Fruit fly (Drosophila melanogaster) whole organism: ENCODE results near the gene CG8852.

Experiments
- CG8478 ChIP-seq: fragments of >200 bp; optimal IDR thresholded peaks from 2 replicates; lab custom pipeline; 2018; ENCODE audit warnings: inconsistent platforms
- Dll ChIP-seq: fragments of >200 bp; optimal IDR thresholded peaks from 2 replicates; lab custom pipeline; 2017
- EcR ChIP-seq, 2 experiments: fragments of >200 bp; optimal IDR thresholded peaks; 2 replicates each; lab custom pipeline; 2017; ENCODE audit warnings: missing biosample characterization in 2 of 2, missing genetic modification characterization in 2 of 2, missing genetic modification reagents in 2 of 2
- pan ChIP-seq: fragments of >200 bp; optimal IDR thresholded peaks from 2 replicates; lab custom pipeline; 2017
- psq ChIP-seq: fragments of >200 bp; optimal IDR thresholded peaks from 2 replicates; lab custom pipeline; 2017
- usp ChIP-seq: fragments of >200 bp; optimal IDR thresholded peaks from 2 replicates; lab custom pipeline; 2017; ENCODE audit warnings: missing biosample characterization, missing genetic modification characterization, mixed read lengths

Gene CG8852

dm6 chr2L:3483672-3484071 lies 41.3 kb upstream of the CG8852 start:
- TF ChIP-seq CG8478 (no peak), usp (GFP tag; lab: Kevin White, UChicago) (no peak), psq (no peak), Dll (lab: Kevin White, UChicago) (no peak), EcR (GFP tag; optimal IDR thresholded peaks at IDR 0.05; lab: Kevin White, UChicago) (no peak), pan (lab: Kevin White, UChicago) (no peak)

dm6 chr2L:3484759-3485158 lies 40.2 kb upstream of the CG8852 start:
- TF ChIP-seq Dll (lab: Kevin White, UChicago) (no peak), EcR (GFP tag; optimal IDR thresholded peaks at IDR 0.05; lab: Kevin White, UChicago) (no peak), CG8478 (no peak), usp (GFP tag; lab: Kevin White, UChicago) (no peak), pan (lab: Kevin White, UChicago) (no peak), psq (no peak)

dm6 chr2L:3485506-3485905 lies 39.4 kb upstream of the CG8852 start:
- TF ChIP-seq pan (lab: Kevin White, UChicago): no peak
- no peak for TF ChIP-seq CG8478
- no peak for TF ChIP-seq Dll (lab: Kevin White, UChicago)

dm6 chr2L:3490971-3491370 lies 34.0 kb upstream of the CG8852 start, which contains the start of gene CG15414:
TSS of gene CG15414 (minus strand) at chr2L:3491071.
- TF ChIP-seq pan (lab: Kevin White, UChicago): no peak
- no peak for TF ChIP-seq psq
- TF ChIP-seq Dll (lab: Kevin White, UChicago): no peak
- no peak for TF ChIP-seq EcR (GFP tag; optimal IDR thresholded peaks at IDR 0.05; lab: Kevin White, UChicago)
- TF ChIP-seq CG8478: no peak
- TF ChIP-seq usp (GFP tag; lab: Kevin White, UChicago): no peak

dm6 chr2L:3493475-3493874 lies 31.5 kb upstream of the CG8852 start:
- TF ChIP-seq Dll (lab: Kevin White, UChicago) (no peak), EcR (GFP tag; optimal IDR thresholded peaks at IDR 0.05; lab: Kevin White, UChicago) (no peak), pan (lab: Kevin White, UChicago) (no peak)

dm6 chr2L:3495465-3495864 lies 29.5 kb upstream of the CG8852 start:
- TF ChIP-seq psq (no peak), usp (GFP tag; lab: Kevin White, UChicago) (no peak), CG8478 (no peak), pan (lab: Kevin White, UChicago) (no peak), EcR (GFP tag; optimal IDR thresholded peaks at IDR 0.05; lab: Kevin White, UChicago) (no peak), Dll (lab: Kevin White, UChicago) (no peak)

- TF ChIP-seq Dll (lab: Kevin White, UChicago) (no peak), pan (lab: Kevin White, UChicago) (no peak), CG8478 (no peak), usp (GFP tag; lab: Kevin White, UChicago) (no peak), psq (no peak), EcR (GFP tag; optimal IDR thresholded peaks at IDR 0.05; lab: Kevin White, UChicago) (no peak)
These were observed 20.1 kb upstream of the CG8852 start for dm6 chr2L:3504851-3505250.

- TF ChIP-seq EcR (GFP tag; optimal IDR thresholded peaks at IDR 0.05; lab: Kevin White, UChicago) (no peak), CG8478 (no peak), usp (GFP tag; lab: Kevin White, UChicago) (no peak), pan (lab: Kevin White, UChicago) (no peak), Dll (lab: Kevin White, UChicago) (no peak), psq (no peak)
These were observed 18.6 kb upstream of the CG8852 start for dm6 chr2L:3506322-3506721.

dm6 chr2L:3506806-3507205 lies 18.1 kb upstream of the CG8852 start:
- no peak for TF ChIP-seq Dll (lab: Kevin White, UChicago)
- no peak for TF ChIP-seq EcR (GFP tag; optimal IDR thresholded peaks at IDR 0.05; lab: Kevin White, UChicago)
- TF ChIP-seq usp (GFP tag; lab: Kevin White, UChicago): no peak
- TF ChIP-seq psq: no peak
- no peak for TF ChIP-seq CG8478
- TF ChIP-seq pan (lab: Kevin White, UChicago): no peak

- no peak for TF ChIP-seq psq
- TF ChIP-seq Dll (lab: Kevin White, UChicago): no peak
- no peak for TF ChIP-seq pan (lab: Kevin White, UChicago)
- no peak for TF ChIP-seq EcR (GFP tag; optimal IDR thresholded peaks at IDR 0.05; lab: Kevin White, UChicago)
- TF ChIP-seq CG8478: no peak
- TF ChIP-seq usp (GFP tag; lab: Kevin White, UChicago): no peak
These were observed 17.4 kb upstream of the CG8852 start, which contains the start of gene tim for dm6 chr2L:3507209-3508164. TSS of gene tim (minus strand) at chr2L:3508119.

- TF ChIP-seq pan (lab: Kevin White, UChicago): no peak
- TF ChIP-seq psq: no peak
- no peak for TF ChIP-seq usp (GFP tag; lab: Kevin White, UChicago)
- TF ChIP-seq EcR (GFP tag; optimal IDR thresholded peaks at IDR 0.05; lab: Kevin White, UChicago): no peak
- TF ChIP-seq CG8478: no peak
- no peak for TF ChIP-seq Dll (lab: Kevin White, UChicago)
These were observed 14.9 kb upstream of the CG8852 start, which contains the start of gene CG31954 for dm6 chr2L:3510002-3510401. TSS of gene CG31954 (minus strand) at chr2L:3510102.

dm6 chr2L:3514569-3515191 lies 10.3 kb upstream of the CG8852 start, which contains the start of the genes LeuRS and CG17593:
TSS of gene LeuRS (minus strand) at chr2L:3514656.
TSS of gene CG17593 (plus strand) at chr2L:3514872.
- TF ChIP-seq psq: no peak
